Worm (Caenorhabditis elegans) whole organism, midembryonic: ENCODE data around the gene T16G1.4.

Source experiments
- T22C8.4 ChIP-seq: fragments of 200-800 bp; sonication (Bioruptor generic); IDR thresholded peaks from 2 replicates; pipeline ENCODE4 v1.3.6; 2022; ENCODE audit warnings: missing genetic modification characterization, missing compliant biosample characterization
- cog-1 ChIP-seq: sonication (generic microtip); optimal IDR thresholded peaks from 2 replicates; lab custom pipeline; 2016; ENCODE audit warnings: missing genetic modification characterization, missing compliant biosample characterization
- flt-1 ChIP-seq: fragments of 200-800 bp; sonication (Bioruptor generic); IDR thresholded peaks from 2 replicates; pipeline ENCODE4 v1.3.6; 2022; ENCODE audit warnings: missing genetic modification characterization, missing compliant biosample characterization
- klf-2 ChIP-seq: fragments of 200-800 bp; sonication (Bioruptor generic); conservative IDR thresholded peaks from 2 replicates; pipeline ENCODE4 v1.3.6; 2022; ENCODE audit warnings: missing genetic modification reagents, missing genetic modification characterization, missing compliant biosample characterization
- med-1 ChIP-seq: sonication (generic microtip); optimal IDR thresholded peaks from 2 replicates; lab custom pipeline; 2017; ENCODE audit warnings: missing genetic modification characterization, mild to moderate bottlenecking, missing compliant biosample characterization, antibody characterized with exemption, missing genetic modification reagents; ENCODE audit not compliant: insufficient read depth
- ref-1 ChIP-seq: fragments of 200-800 bp; sonication (Bioruptor generic); conservative IDR thresholded peaks from 2 replicates; pipeline ENCODE4 v1.3.6; 2022; ENCODE audit warnings: missing genetic modification reagents, missing genetic modification characterization, missing compliant biosample characterization
- tab-1 ChIP-seq: fragments of 200-800 bp; sonication (Bioruptor generic); IDR thresholded peaks from 2 replicates; pipeline ENCODE4 v1.3.6; 2022; ENCODE audit warnings: missing genetic modification characterization, missing compliant biosample characterization
- ztf-29 ChIP-seq: fragments of 200-800 bp; sonication (Bioruptor generic); IDR thresholded peaks from 2 replicates; pipeline ENCODE4 v1.3.6; 2022; ENCODE audit warnings: missing genetic modification reagents, missing genetic modification characterization, missing compliant biosample characterization

DNA sequence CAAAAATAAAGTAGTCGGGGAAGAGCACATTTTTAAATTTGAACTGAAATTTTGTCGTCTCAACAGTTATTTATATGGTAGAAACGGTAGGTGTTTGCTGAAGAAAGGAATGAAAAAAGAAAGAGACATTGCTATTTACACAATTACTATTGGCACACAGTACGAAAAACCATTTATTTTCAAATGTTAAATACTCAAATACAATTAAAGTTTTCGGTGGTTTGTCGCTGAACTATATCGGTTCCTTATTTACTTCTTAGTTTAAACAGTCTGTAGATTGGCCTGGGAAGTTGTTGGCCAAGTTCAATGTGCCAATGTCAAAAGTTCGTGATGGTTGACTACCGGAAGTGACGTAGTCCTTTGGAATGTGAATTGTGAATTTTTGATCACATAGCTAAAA lies 37.6 kb downstream of the T16G1.4 start, which contains the start of gene ttr-27:
- TF ChIP-seq ztf-29 (GFP tag; lab: Robert Waterston, UW) = no peak
- no peak for TF ChIP-seq cog-1 (tag; lab: Kevin White, UChicago)
- TF ChIP-seq flt-1 (GFP tag; lab: Robert Waterston, UW) = no peak
- no peak for TF ChIP-seq ref-1 (GFP tag; lab: Robert Waterston, UW)
- TF ChIP-seq tab-1 (GFP tag; lab: Robert Waterston, UW) = no peak
- no peak for TF ChIP-seq med-1 (GFP tag; lab: Kevin White, UChicago)
- TF ChIP-seq T22C8.4 (GFP tag; lab: Robert Waterston, UW) = no peak
- no peak for TF ChIP-seq klf-2 (GFP tag; lab: Robert Waterston, UW)
